Worm (Caenorhabditis elegans) whole organism, L4/young adult: Measurements from ENCODE around the gene Y39B6A.34.

ENCODE experiments used
- W03F9.2 ChIP-seq: fragments of 150-350 bp; optimal IDR thresholded peaks from 2 replicates; lab custom pipeline; 2014; ENCODE audit warnings: missing biosample characterization, missing genetic modification characterization
- dao-5 ChIP-seq: sonication (generic microtip); optimal IDR thresholded peaks from 2 replicates; lab custom pipeline; 2016; ENCODE audit warnings: missing genotype, missing genetic modification characterization, moderate library complexity, missing compliant biosample characterization
- him-1 ChIP-seq: sonication (generic microtip); optimal IDR thresholded peaks from 2 replicates; lab custom pipeline; 2016; ENCODE audit warnings: missing genotype, missing genetic modification reagents, missing genetic modification characterization, missing compliant biosample characterization

ce11 chrV:19000542-19000941 is 276 bp upstream of the Y39B6A.34 start:
- TF ChIP-seq W03F9.2 (tag; lab: Kevin White, UChicago) (no peak), dao-5 (tag; lab: Kevin White, UChicago) (no peak), him-1 (tag; lab: Kevin White, UChicago) (no peak)
